Worm (Caenorhabditis elegans) whole organism, young adult: ENCODE measurements around the gene D1005.5.
A peak's percentile ranks its signal among the peaks of the same experiment; 100 is the strongest.

Experiments
- C06A6.2 ChIP-seq: fragments of 200-800 bp; sonication (Bioruptor generic); conservative IDR thresholded peaks from 2 replicates; pipeline ENCODE4 v1.3.6; 2022; ENCODE audit warnings: missing genetic modification characterization, missing compliant biosample characterization
- F22D6.2 ChIP-seq: sonication (generic microtip); optimal IDR thresholded peaks from 2 replicates; lab custom pipeline; 2016; ENCODE audit warnings: mild to moderate bottlenecking, missing genetic modification characterization, missing compliant biosample characterization
- F23B12.7 ChIP-seq: sonication (generic microtip); optimal IDR thresholded peaks from 2 replicates; lab custom pipeline; 2017; ENCODE audit warnings: missing genetic modification characterization, mild to moderate bottlenecking, missing compliant biosample characterization, antibody characterized with exemption, moderate library complexity; ENCODE audit not compliant: insufficient read depth
- F39B2.1 ChIP-seq: fragments of 200-800 bp; sonication (Bioruptor generic); IDR thresholded peaks from 2 replicates; pipeline ENCODE4 v1.3.6; 2022; ENCODE audit warnings: missing genetic modification reagents, missing genetic modification characterization, missing compliant biosample characterization
- F49E8.2 ChIP-seq: sonication (generic microtip); optimal IDR thresholded peaks from 3 replicates; lab custom pipeline; 2017; ENCODE audit warnings: missing genetic modification characterization, mild to moderate bottlenecking, missing compliant biosample characterization, antibody characterized with exemption, moderate library complexity; ENCODE audit not compliant: insufficient read depth
- F52B5.7 ChIP-seq: sonication (generic microtip); optimal IDR thresholded peaks from 2 replicates; lab custom pipeline; 2016; ENCODE audit warnings: mild to moderate bottlenecking, missing genetic modification characterization, missing compliant biosample characterization
- K12H6.12 ChIP-seq: fragments of 200-800 bp; sonication (Bioruptor generic); optimal IDR thresholded peaks from 2 replicates; lab custom pipeline; 2018; ENCODE audit warnings: mild to moderate bottlenecking, missing genetic modification characterization, missing compliant biosample characterization
- T26A5.8 ChIP-seq: sonication (generic microtip); optimal IDR thresholded peaks from 2 replicates; lab custom pipeline; 2016; ENCODE audit warnings: missing genetic modification characterization, missing compliant biosample characterization
- Y53G8AR.9 ChIP-seq: fragments of 200-800 bp; sonication (Bioruptor generic); conservative IDR thresholded peaks from 2 replicates; pipeline ENCODE4 v1.3.6; 2022; ENCODE audit warnings: missing genetic modification reagents, missing genetic modification characterization, missing compliant biosample characterization
- Y79H2A.3 ChIP-seq: fragments of 200-800 bp; sonication (Bioruptor generic); conservative IDR thresholded peaks from 2 replicates; pipeline ENCODE4 v1.3.6; 2022; ENCODE audit warnings: missing genetic modification reagents, missing genetic modification characterization, missing compliant biosample characterization
- aptf-3 ChIP-seq: fragments of 200-800 bp; sonication (Bioruptor generic); IDR thresholded peaks from 2 replicates; pipeline ENCODE4 v1.3.6; 2022; ENCODE audit warnings: missing genetic modification characterization, missing compliant biosample characterization
- athp-1 ChIP-seq: sonication (generic microtip); optimal IDR thresholded peaks from 2 replicates; lab custom pipeline; 2017; ENCODE audit warnings: mild to moderate bottlenecking, missing genetic modification characterization, missing compliant biosample characterization
- attf-3 ChIP-seq: fragments of 200-800 bp; sonication (Bioruptor generic); conservative IDR thresholded peaks from 2 replicates; pipeline ENCODE4 v1.3.6; 2022; ENCODE audit warnings: missing genetic modification reagents, missing genetic modification characterization, missing compliant biosample characterization
- cebp-2 ChIP-seq: fragments of 200-800 bp; sonication (Bioruptor generic); IDR thresholded peaks from 2 replicates; pipeline ENCODE4 v1.3.6; 2022; ENCODE audit warnings: missing genetic modification characterization, missing compliant biosample characterization
- ceh-40 ChIP-seq: fragments of 200-800 bp; sonication (Bioruptor generic); IDR thresholded peaks from 2 replicates; pipeline ENCODE4 v1.3.6; 2022; ENCODE audit warnings: missing genetic modification characterization, missing compliant biosample characterization
- ceh-58 ChIP-seq: fragments of 200-800 bp; sonication (Bioruptor generic); IDR thresholded peaks from 2 replicates; pipeline ENCODE4 v1.3.6; 2022; ENCODE audit warnings: missing genetic modification characterization, missing compliant biosample characterization
- chd-7 ChIP-seq: sonication (generic microtip); optimal IDR thresholded peaks from 2 replicates; lab custom pipeline; 2016; ENCODE audit warnings: mild to moderate bottlenecking, missing genetic modification characterization, moderate library complexity, missing compliant biosample characterization
- dox-1 ChIP-seq: fragments of 200-800 bp; sonication (Bioruptor generic); IDR thresholded peaks from 2 replicates; pipeline ENCODE4 v1.3.6; 2022; ENCODE audit warnings: missing genetic modification reagents, missing genetic modification characterization, missing compliant biosample characterization
- dpff-1 ChIP-seq: sonication (generic microtip); optimal IDR thresholded peaks from 2 replicates; lab custom pipeline; 2017; ENCODE audit warnings: mild to moderate bottlenecking, missing genetic modification characterization, missing compliant biosample characterization
- dpl-1 ChIP-seq: fragments of 150-350 bp; optimal IDR thresholded peaks from 2 replicates; lab custom pipeline; 2014; ENCODE audit warnings: missing biosample characterization, missing genetic modification reagents, missing genetic modification characterization
- egl-18 ChIP-seq: fragments of 200-800 bp; sonication (Bioruptor generic); IDR thresholded peaks from 2 replicates; pipeline ENCODE4 v1.3.6; 2022; ENCODE audit warnings: missing genetic modification reagents, missing genetic modification characterization, missing compliant biosample characterization
- ekl-4 ChIP-seq: fragments of 200-800 bp; sonication (Bioruptor generic); IDR thresholded peaks from 2 replicates; pipeline ENCODE4 v1.3.6; 2022; ENCODE audit warnings: missing genetic modification reagents, missing genetic modification characterization, missing compliant biosample characterization
- gei-17 ChIP-seq: fragments of 200-800 bp; sonication (Bioruptor generic); optimal IDR thresholded peaks from 2 replicates; lab custom pipeline; 2018; ENCODE audit warnings: mild to moderate bottlenecking, missing genetic modification characterization, missing compliant biosample characterization
- him-1 ChIP-seq: sonication (generic microtip); optimal IDR thresholded peaks from 2 replicates; lab custom pipeline; 2016; ENCODE audit warnings: missing genotype, missing genetic modification reagents, missing genetic modification characterization, missing compliant biosample characterization
- hsf-1 ChIP-seq: fragments of 200-800 bp; sonication (Bioruptor generic); IDR thresholded peaks from 2 replicates; pipeline ENCODE4 v1.3.6; 2022; ENCODE audit warnings: missing genetic modification reagents, missing genetic modification characterization, missing compliant biosample characterization
- lag-1 ChIP-seq: fragments of 200-800 bp; sonication (Bioruptor generic); IDR thresholded peaks from 2 replicates; pipeline ENCODE4 v1.3.6; 2022; ENCODE audit warnings: missing genetic modification reagents, missing genetic modification characterization, missing compliant biosample characterization
- lin-40 ChIP-seq: sonication (generic microtip); optimal IDR thresholded peaks from 2 replicates; lab custom pipeline; 2016; ENCODE audit warnings: missing genetic modification characterization, mild to moderate bottlenecking, missing compliant biosample characterization, missing genotype, missing genetic modification reagents
- lir-1 ChIP-seq: fragments of 200-800 bp; sonication (Bioruptor generic); conservative IDR thresholded peaks from 2 replicates; pipeline ENCODE4 v1.3.6; 2022; ENCODE audit warnings: missing genetic modification reagents, missing genetic modification characterization, missing compliant biosample characterization
- madf-3 ChIP-seq: fragments of 200-800 bp; sonication (Bioruptor generic); IDR thresholded peaks from 2 replicates; pipeline ENCODE4 v1.3.6; 2022; ENCODE audit warnings: missing genetic modification reagents, missing genetic modification characterization, missing compliant biosample characterization
- madf-6 ChIP-seq: fragments of 200-800 bp; sonication (Bioruptor generic); IDR thresholded peaks from 2 replicates; pipeline ENCODE4 v1.3.6; 2022; ENCODE audit warnings: missing genetic modification reagents, missing genetic modification characterization, missing compliant biosample characterization
- madf-8 ChIP-seq: fragments of 200-800 bp; sonication (Bioruptor generic); conservative IDR thresholded peaks from 2 replicates; pipeline ENCODE4 v1.3.6; 2022; ENCODE audit warnings: missing genetic modification reagents, missing genetic modification characterization, missing compliant biosample characterization
- mxl-1 ChIP-seq: sonication (generic microtip); optimal IDR thresholded peaks from 2 replicates; lab custom pipeline; 2016; ENCODE audit warnings: missing genetic modification characterization, missing compliant biosample characterization
- nfya-2 ChIP-seq: fragments of 200-800 bp; sonication (Bioruptor generic); IDR thresholded peaks from 2 replicates; pipeline ENCODE4 v1.3.6; 2022; ENCODE audit warnings: missing genetic modification reagents, missing genetic modification characterization, missing compliant biosample characterization
- nfyb-1 ChIP-seq: fragments of 200-800 bp; sonication (Bioruptor generic); IDR thresholded peaks from 2 replicates; pipeline ENCODE4 v1.3.6; 2022; ENCODE audit warnings: missing genetic modification reagents, missing genetic modification characterization, missing compliant biosample characterization
- nhr-120 ChIP-seq: fragments of 200-800 bp; sonication (Bioruptor generic); IDR thresholded peaks from 2 replicates; pipeline ENCODE4 v1.3.6; 2022; ENCODE audit warnings: missing genetic modification characterization, missing compliant biosample characterization
- nhr-80 ChIP-seq: sonication (generic microtip); optimal IDR thresholded peaks from 2 replicates; lab custom pipeline; 2016; ENCODE audit warnings: missing genetic modification characterization, missing compliant biosample characterization
- nhr-90 ChIP-seq: sonication (generic microtip); optimal IDR thresholded peaks from 2 replicates; lab custom pipeline; 2016; ENCODE audit warnings: missing genotype, mild to moderate bottlenecking, missing genetic modification characterization, missing compliant biosample characterization
- rcor-1 ChIP-seq: fragments of 200-800 bp; sonication (Bioruptor generic); IDR thresholded peaks from 2 replicates; pipeline ENCODE4 v1.3.6; 2022; ENCODE audit warnings: missing genetic modification reagents, missing genetic modification characterization, missing compliant biosample characterization
- repo-1 ChIP-seq: sonication (generic microtip); optimal IDR thresholded peaks from 2 replicates; lab custom pipeline; 2017; ENCODE audit warnings: mild to moderate bottlenecking, missing genetic modification characterization, missing compliant biosample characterization
- unc-62 ChIP-seq: fragments of 150-350 bp; optimal IDR thresholded peaks from 2 replicates; lab custom pipeline; 2014; ENCODE audit warnings: missing biosample characterization, missing genetic modification reagents, missing genetic modification characterization
- zfh-2 ChIP-seq: fragments of 200-800 bp; sonication (Bioruptor generic); conservative IDR thresholded peaks from 2 replicates; pipeline ENCODE4 v1.3.6; 2022; ENCODE audit warnings: missing genetic modification reagents, missing genetic modification characterization, missing compliant biosample characterization
- zim-3 ChIP-seq: sonication (generic microtip); optimal IDR thresholded peaks from 2 replicates; lab custom pipeline; 2017; ENCODE audit warnings: mild to moderate bottlenecking, missing genetic modification characterization, moderate library complexity, missing compliant biosample characterization
- ztf-18 ChIP-seq: sonication (generic microtip); optimal IDR thresholded peaks from 2 replicates; lab custom pipeline; 2016; ENCODE audit warnings: missing genotype, mild to moderate bottlenecking, missing genetic modification characterization, missing compliant biosample characterization
- ztf-22 ChIP-seq: fragments of 200-800 bp; sonication (Bioruptor generic); optimal IDR thresholded peaks from 2 replicates; lab custom pipeline; 2018; ENCODE audit warnings: mild to moderate bottlenecking, missing genetic modification characterization, moderate library complexity, missing compliant biosample characterization
- ztf-28 ChIP-seq: fragments of 200-800 bp; sonication (Bioruptor generic); IDR thresholded peaks from 2 replicates; pipeline ENCODE4 v1.3.6; 2022; ENCODE audit warnings: missing genetic modification reagents, missing genetic modification characterization, missing compliant biosample characterization

D1005.5 gene

ce11 chrX:1489574-1489973 is 16.8 kb upstream of the D1005.5 start:
- TF ChIP-seq gei-17 (GFP tag; lab: Kevin White, UChicago) (no peak), F49E8.2 (tag; lab: Kevin White, UChicago) (no peak), ekl-4 (GFP tag; lab: Robert Waterston, UW) (0 out of 2 replicates have a peak, but pooled peaks have one; percentile 70), lir-1 (no peak), repo-1 (tag; lab: Kevin White, UChicago) (peak; percentile 52), dox-1 (GFP tag; lab: Robert Waterston, UW) (no peak), ceh-58 (GFP tag; lab: Robert Waterston, UW) (0 out of 2 replicates have a peak, but pooled peaks have one; percentile 24), K12H6.12 (no peak), nhr-80 (tag; lab: Kevin White, UChicago) (no peak), dpl-1 (no peak)

ce11 chrX:1488775-1489174 is 16.0 kb upstream of the D1005.5 start:
- TF ChIP-seq ceh-40 (GFP tag; lab: Robert Waterston, UW) = no peak
- TF ChIP-seq lag-1 (GFP tag; lab: Robert Waterston, UW) = no peak
- TF ChIP-seq madf-3 (GFP tag; lab: Robert Waterston, UW) = 0 out of 2 replicates have a peak, but pooled peaks have one; percentile 47
- peak; percentile 27 for TF ChIP-seq F52B5.7
- TF ChIP-seq rcor-1 (GFP tag; lab: Robert Waterston, UW) = no peak
- peak; percentile 36; the same call in 1 of the 2 replicates for TF ChIP-seq dox-1 (GFP tag; lab: Robert Waterston, UW)
- TF ChIP-seq athp-1 (tag; lab: Kevin White, UChicago) = peak; percentile 23
- TF ChIP-seq lin-40 (tag; lab: Kevin White, UChicago) = no peak
- TF ChIP-seq cebp-2 (GFP tag; lab: Robert Waterston, UW) = 0 out of 2 replicates have a peak, but pooled peaks have one; percentile 54
- no peak for TF ChIP-seq madf-8 (GFP tag; lab: Robert Waterston, UW)
- TF ChIP-seq F39B2.1 (GFP tag; lab: Robert Waterston, UW) = no peak
- TF ChIP-seq mxl-1 (tag; lab: Kevin White, UChicago) = no peak
- TF ChIP-seq chd-7 = peak; percentile 56
- 0 out of 2 replicates have a peak, but pooled peaks have one; percentile 22 for TF ChIP-seq hsf-1 (GFP tag; lab: Robert Waterston, UW)
- TF ChIP-seq nfyb-1 (GFP tag; lab: Robert Waterston, UW) = peak; percentile 59; the same call in 1 of the 2 replicates
- TF ChIP-seq Y79H2A.3 (GFP tag; lab: Robert Waterston, UW) = no peak
- TF ChIP-seq ceh-58 (GFP tag; lab: Robert Waterston, UW) = 0 out of 2 replicates have a peak, but pooled peaks have one; percentile 50
- TF ChIP-seq nhr-90 (tag; lab: Kevin White, UChicago) = peak; percentile 21
- TF ChIP-seq unc-62 = no peak
- TF ChIP-seq him-1 = no peak
- TF ChIP-seq madf-6 (GFP tag; lab: Robert Waterston, UW) = no peak
- no peak for TF ChIP-seq repo-1 (tag; lab: Kevin White, UChicago)
- TF ChIP-seq nhr-120 (GFP tag; lab: Robert Waterston, UW) = 0 out of 2 replicates have a peak, but pooled peaks have one; percentile 16
- no peak for TF ChIP-seq ztf-28 (GFP tag; lab: Robert Waterston, UW)
- TF ChIP-seq nfya-2 = no peak

- no peak for TF ChIP-seq attf-3
- TF ChIP-seq F23B12.7 (tag; lab: Kevin White, UChicago) = no peak
- TF ChIP-seq C06A6.2 (GFP tag; lab: Robert Waterston, UW) = 0 out of 2 replicates have a peak, but pooled peaks have one; percentile 17
- TF ChIP-seq athp-1 (tag; lab: Kevin White, UChicago) = no peak
- TF ChIP-seq Y53G8AR.9 (GFP tag; lab: Robert Waterston, UW) = no peak
- no peak for TF ChIP-seq mxl-1 (tag; lab: Kevin White, UChicago)
- TF ChIP-seq Y79H2A.3 (GFP tag; lab: Robert Waterston, UW) = no peak
- no peak for TF ChIP-seq F22D6.2 (tag; lab: Kevin White, UChicago)
- TF ChIP-seq ztf-18 (tag; lab: Kevin White, UChicago) = no peak
- TF ChIP-seq F49E8.2 (tag; lab: Kevin White, UChicago) = no peak
- peak; percentile 34 for TF ChIP-seq F52B5.7
- TF ChIP-seq madf-6 (GFP tag; lab: Robert Waterston, UW) = 0 out of 2 replicates have a peak, but pooled peaks have one; percentile 28
- TF ChIP-seq egl-18 (GFP tag; lab: Robert Waterston, UW) = no peak
- TF ChIP-seq ekl-4 (GFP tag; lab: Robert Waterston, UW) = no peak
- TF ChIP-seq chd-7 = peak; percentile 23
- 0 out of 2 replicates have a peak, but pooled peaks have one; percentile 18 for TF ChIP-seq aptf-3
- peak; percentile 60 for TF ChIP-seq zfh-2 (GFP tag; lab: Robert Waterston, UW)
- TF ChIP-seq T26A5.8 (tag; lab: Kevin White, UChicago) = no peak
- TF ChIP-seq ztf-22 (GFP tag; lab: Kevin White, UChicago) = no peak
- peak; percentile 35 for TF ChIP-seq dpff-1 (tag; lab: Kevin White, UChicago)
- peak; percentile 72 for TF ChIP-seq zim-3 (tag; lab: Kevin White, UChicago)
- peak; percentile 13; the same call in 1 of the 2 replicates for TF ChIP-seq dox-1 (GFP tag; lab: Robert Waterston, UW)
- no peak for TF ChIP-seq cebp-2 (GFP tag; lab: Robert Waterston, UW)
Observed at ce11 chrX:1487096-1487495, 14.3 kb upstream of the D1005.5 start.
